Fruit fly (Drosophila melanogaster) whole organism, embryonic: ENCODE data around the gene CG31960.

Experiments
- Asciz ChIP-seq: fragments of 200-800 bp; sonication (Bioruptor generic); optimal IDR thresholded peaks from 2 replicates; lab custom pipeline; 2017; ENCODE audit warnings: missing biosample characterization, mild to moderate bottlenecking, missing genetic modification characterization, missing genetic modification reagents
- BEAF-32 ChIP-seq: fragments of 200-800 bp; sonication (Bioruptor generic); optimal IDR thresholded peaks from 3 replicates; lab custom pipeline; 2017; ENCODE audit warnings: missing biosample characterization, missing genetic modification characterization, mild to moderate bottlenecking, moderate library complexity, missing genetic modification reagents
- Bteb2 ChIP-seq: fragments of 200-800 bp; sonication (Bioruptor generic); optimal IDR thresholded peaks from 2 replicates; lab custom pipeline; 2016; ENCODE audit warnings: missing biosample characterization, missing genetic modification characterization
- CG10321 ChIP-seq: fragments of 200-800 bp; sonication (Bioruptor generic); IDR thresholded peaks from 2 replicates; pipeline ENCODE4 v1.3.6; 2022; ENCODE audit warnings: missing biosample characterization, missing genetic modification characterization
- CG10543 ChIP-seq: fragments of 200-800 bp; sonication (Bioruptor generic); optimal IDR thresholded peaks from 3 replicates; lab custom pipeline; 2017; ENCODE audit warnings: missing biosample characterization, mild to moderate bottlenecking, missing genetic modification characterization, moderate library complexity
- CG12299 ChIP-seq: fragments of 200-800 bp; sonication (Bioruptor generic); optimal IDR thresholded peaks from 2 replicates; lab custom pipeline; 2018; ENCODE audit warnings: missing biosample characterization, mild to moderate bottlenecking, missing genetic modification characterization
- CG15011 ChIP-seq: fragments of 200-800 bp; sonication (Bioruptor generic); optimal IDR thresholded peaks from 3 replicates; lab custom pipeline; 2018; ENCODE audit warnings: missing biosample characterization, mild to moderate bottlenecking, missing genetic modification characterization
- CG17612 ChIP-seq: fragments of 200-800 bp; sonication (Bioruptor generic); IDR thresholded peaks from 2 replicates; pipeline ENCODE4 v1.3.6; 2022; ENCODE audit warnings: missing biosample characterization, missing genetic modification characterization
- CG18476 ChIP-seq: fragments of 200-800 bp; sonication (Bioruptor generic); optimal IDR thresholded peaks from 2 replicates; lab custom pipeline; 2016; ENCODE audit warnings: missing biosample characterization, mild to moderate bottlenecking, missing genetic modification characterization
- CG31388 ChIP-seq: fragments of 200-800 bp; sonication (Bioruptor generic); optimal IDR thresholded peaks from 2 replicates; lab custom pipeline; 2016; ENCODE audit warnings: missing biosample characterization, missing genetic modification characterization
- CG31441 ChIP-seq: fragments of 200-800 bp; sonication (Bioruptor generic); IDR thresholded peaks from 2 replicates; pipeline ENCODE4 v1.3.6; 2022; ENCODE audit warnings: missing biosample characterization, missing genetic modification characterization
- CG3281 ChIP-seq: fragments of 200-800 bp; sonication (Bioruptor generic); optimal IDR thresholded peaks from 3 replicates; lab custom pipeline; 2017; ENCODE audit warnings: missing biosample characterization, mild to moderate bottlenecking, missing genetic modification characterization
- CG3995 ChIP-seq: fragments of 200-800 bp; sonication (Bioruptor generic); optimal IDR thresholded peaks from 3 replicates; lab custom pipeline; 2016; ENCODE audit warnings: missing biosample characterization, missing genetic modification characterization
- CG6272 ChIP-seq: fragments of 200-800 bp; sonication (Bioruptor generic); IDR thresholded peaks from 2 replicates; pipeline ENCODE4 v1.3.6; 2022; ENCODE audit warnings: missing biosample characterization, missing genetic modification characterization
- CG6683 ChIP-seq: fragments of 200-800 bp; sonication (Bioruptor generic); optimal IDR thresholded peaks from 2 replicates; lab custom pipeline; 2017; ENCODE audit warnings: missing biosample characterization, mild to moderate bottlenecking, missing genetic modification characterization, missing genetic modification reagents
- CG6689 ChIP-seq: fragments of 200-800 bp; sonication (Bioruptor generic); IDR thresholded peaks from 2 replicates; pipeline ENCODE4 v1.3.6; 2022; ENCODE audit warnings: missing biosample characterization, missing genetic modification characterization
- CG7372 ChIP-seq: fragments of 200-800 bp; sonication (Bioruptor generic); IDR thresholded peaks from 2 replicates; pipeline ENCODE4 v1.3.6; 2022; ENCODE audit warnings: missing biosample characterization, missing genetic modification characterization
- CG7963 ChIP-seq: fragments of 200-800 bp; sonication (Bioruptor generic); IDR thresholded peaks from 3 replicates; pipeline ENCODE4 v1.3.6; 2022; ENCODE audit warnings: missing biosample characterization, missing genetic modification characterization; ENCODE audit not compliant: partially characterized antibody
- CG8924 ChIP-seq: fragments of 200-800 bp; optimal IDR thresholded peaks from 3 replicates; lab custom pipeline; 2019; ENCODE audit warnings: missing biosample characterization, mild to moderate bottlenecking, missing genetic modification characterization, moderate library complexity
- Chrac-16 ChIP-seq: fragments of 200-800 bp; sonication (Bioruptor generic); optimal IDR thresholded peaks from 3 replicates; lab custom pipeline; 2016; ENCODE audit warnings: missing biosample characterization, missing genetic modification characterization
- D19A ChIP-seq: fragments of 200-800 bp; optimal IDR thresholded peaks from 3 replicates; lab custom pipeline; 2019; ENCODE audit warnings: missing biosample characterization, mild to moderate bottlenecking, missing genetic modification characterization, moderate library complexity
- Dek ChIP-seq: fragments of 200-800 bp; sonication (Bioruptor generic); optimal IDR thresholded peaks from 3 replicates; lab custom pipeline; 2019; ENCODE audit warnings: missing biosample characterization, mild to moderate bottlenecking, missing genetic modification characterization, moderate library complexity
- GATAe ChIP-seq: fragments of 200-800 bp; sonication (Bioruptor generic); conservative IDR thresholded peaks from 2 replicates; pipeline ENCODE4 v1.3.6; 2022; ENCODE audit warnings: missing biosample characterization, missing genetic modification characterization
- Hey ChIP-seq: fragments of 200-800 bp; sonication (Bioruptor generic); optimal IDR thresholded peaks from 3 replicates; lab custom pipeline; 2018; ENCODE audit warnings: missing biosample characterization, mild to moderate bottlenecking, missing genetic modification characterization
- Hr78 ChIP-seq, 2 experiments: fragments of 200-800 bp in 1 of 2; fragments of >200 bp in 1 of 2; sonication (Bioruptor generic) in 1 of 2; optimal IDR thresholded peaks; 2 replicates each; lab custom pipeline; 2017 to 2019; ENCODE audit warnings: missing biosample characterization in 2 of 2, missing genetic modification characterization in 2 of 2, mild to moderate bottlenecking in 1 of 2, moderate library complexity in 1 of 2
- Meics ChIP-seq: fragments of 200-800 bp; sonication (Bioruptor generic); optimal IDR thresholded peaks from 2 replicates; lab custom pipeline; 2017; ENCODE audit warnings: missing biosample characterization, mild to moderate bottlenecking, missing genetic modification characterization
- Mrtf ChIP-seq: fragments of 200-800 bp; sonication (Bioruptor generic); IDR thresholded peaks from 3 replicates; pipeline ENCODE4 v1.3.6; 2022; ENCODE audit warnings: missing biosample characterization, missing genetic modification characterization
- Myb ChIP-seq: fragments of 200-800 bp; sonication (Bioruptor generic); optimal IDR thresholded peaks from 2 replicates; lab custom pipeline; 2016; ENCODE audit warnings: missing biosample characterization, missing genetic modification characterization
- Poxn ChIP-seq: fragments of 200-800 bp; sonication (Bioruptor generic); IDR thresholded peaks from 2 replicates; pipeline ENCODE4 v1.3.6; 2022; ENCODE audit warnings: missing biosample characterization, missing genetic modification characterization
- Rfx ChIP-seq: fragments of 200-800 bp; sonication (Bioruptor generic); IDR thresholded peaks from 2 replicates; pipeline ENCODE4 v1.3.6; 2022; ENCODE audit warnings: missing biosample characterization, missing genetic modification characterization
- Sry-δ ChIP-seq: fragments of 200-800 bp; sonication (Bioruptor generic); optimal IDR thresholded peaks from 2 replicates; lab custom pipeline; 2016; ENCODE audit warnings: missing biosample characterization, missing genetic modification characterization
- bbx ChIP-seq: fragments of 200-800 bp; sonication (Bioruptor generic); IDR thresholded peaks from 2 replicates; pipeline ENCODE4 v1.3.6; 2022; ENCODE audit warnings: missing biosample characterization, missing genetic modification characterization; ENCODE audit not compliant: partially characterized antibody
- bsh ChIP-seq, 2 experiments: fragments of 200-800 bp; sonication (Bioruptor generic); optimal IDR thresholded peaks; 2 replicates each; lab custom pipeline; 2017 to 2018; ENCODE audit warnings: mild to moderate bottlenecking in 2 of 2, missing biosample characterization in 2 of 2, missing genetic modification characterization in 2 of 2, moderate library complexity in 1 of 2
- emc ChIP-seq: fragments of 200-800 bp; sonication (Bioruptor generic); optimal IDR thresholded peaks from 2 replicates; lab custom pipeline; 2016; ENCODE audit warnings: missing biosample characterization, missing genetic modification characterization
- ems ChIP-seq: fragments of 200-800 bp; sonication (Bioruptor generic); optimal IDR thresholded peaks from 3 replicates; lab custom pipeline; 2016; ENCODE audit warnings: missing biosample characterization, missing genetic modification characterization
- fu2 ChIP-seq: fragments of 200-800 bp; sonication (Bioruptor generic); optimal IDR thresholded peaks from 2 replicates; lab custom pipeline; 2016; ENCODE audit warnings: missing biosample characterization, missing genetic modification characterization
- inv ChIP-seq: fragments of 200-800 bp; sonication (Bioruptor generic); IDR thresholded peaks from 2 replicates; pipeline ENCODE4 v1.3.6; 2022; ENCODE audit warnings: missing biosample characterization, missing genetic modification characterization; ENCODE audit not compliant: partially characterized antibody
- lilli ChIP-seq: fragments of 200-800 bp; sonication (Bioruptor generic); optimal IDR thresholded peaks from 3 replicates; lab custom pipeline; 2016; ENCODE audit warnings: missing biosample characterization, missing genetic modification characterization
- luna ChIP-seq: fragments of 200-800 bp; sonication (Bioruptor generic); optimal IDR thresholded peaks from 2 replicates; lab custom pipeline; 2016; ENCODE audit warnings: missing biosample characterization, missing genetic modification characterization
- maf-S ChIP-seq: fragments of 200-800 bp; sonication (Bioruptor generic); optimal IDR thresholded peaks from 2 replicates; lab custom pipeline; 2016; ENCODE audit warnings: missing biosample characterization, missing genetic modification characterization
- mld ChIP-seq: fragments of 200-800 bp; sonication (Bioruptor generic); IDR thresholded peaks from 3 replicates; pipeline ENCODE4 v1.3.6; 2022; ENCODE audit warnings: missing biosample characterization, missing genetic modification characterization; ENCODE audit not compliant: partially characterized antibody
- org-1 ChIP-seq: fragments of 200-800 bp; sonication (Bioruptor generic); optimal IDR thresholded peaks from 2 replicates; lab custom pipeline; 2017; ENCODE audit warnings: missing biosample characterization, missing genetic modification characterization
- pan ChIP-seq, 4 experiments: fragments of >200 bp in 3 of 4; fragments of 200-800 bp in 1 of 4; sonication (Bioruptor generic) in 1 of 4; optimal IDR thresholded peaks in 3 of 4; IDR thresholded peaks in 1 of 4; 2 replicates each; pipeline versions ENCODE4 v1.3.6 to Lab custom; 2017 to 2022; ENCODE audit warnings: missing biosample characterization in 2 of 4, missing genetic modification characterization in 2 of 4, mixed read lengths in 1 of 4
- pfk ChIP-seq: fragments of 200-800 bp; sonication (Bioruptor generic); optimal IDR thresholded peaks from 2 replicates; lab custom pipeline; 2018; ENCODE audit warnings: missing biosample characterization, mild to moderate bottlenecking, missing genetic modification characterization, moderate library complexity
- row ChIP-seq: fragments of 200-800 bp; sonication (Bioruptor generic); IDR thresholded peaks from 3 replicates; pipeline ENCODE4 v1.3.6; 2022; ENCODE audit warnings: missing biosample characterization, missing genetic modification characterization
- salm ChIP-seq: fragments of 200-800 bp; sonication (Bioruptor generic); optimal IDR thresholded peaks from 2 replicates; lab custom pipeline; 2018; ENCODE audit warnings: missing biosample characterization, mild to moderate bottlenecking, missing genetic modification characterization
- schlank ChIP-seq: fragments of 200-800 bp; sonication (Bioruptor generic); optimal IDR thresholded peaks from 2 replicates; lab custom pipeline; 2018; ENCODE audit warnings: missing biosample characterization, mild to moderate bottlenecking, missing genetic modification characterization
- sob ChIP-seq: fragments of 200-800 bp; sonication (Bioruptor generic); IDR thresholded peaks from 2 replicates; pipeline ENCODE4 v1.3.6; 2022; ENCODE audit warnings: missing biosample characterization, missing genetic modification characterization
- stc ChIP-seq: fragments of 200-800 bp; sonication (Bioruptor generic); IDR thresholded peaks from 2 replicates; pipeline ENCODE4 v1.3.6; 2022; ENCODE audit warnings: missing biosample characterization, missing genetic modification characterization
- yki ChIP-seq: fragments of >200 bp; optimal IDR thresholded peaks from 3 replicates; lab custom pipeline; 2018

CG31960 gene

dm6 chr2L:3786246-3786645 is 1.5 kb downstream of the CG31960 start (continued):
- TF ChIP-seq Asciz (GFP tag; lab: Kevin White, UChicago): no peak
- TF ChIP-seq Rfx: peak; percentile 94
- TF ChIP-seq sob (GFP tag; lab: Robert Waterston, UW): peak; percentile 85
- peak; percentile 13 for TF ChIP-seq CG10543
- TF ChIP-seq inv: no peak
- TF ChIP-seq Chrac-16 (GFP tag; lab: Kevin White, UChicago): peak; percentile 92
- TF ChIP-seq CG3995 (GFP tag; lab: Kevin White, UChicago): no peak
- TF ChIP-seq org-1: peak; percentile 55
- peak in 1 of 2 experiments; percentile 78 for TF ChIP-seq bsh (GFP tag; optimal IDR thresholded peaks at IDR 0.05; lab: Kevin White, UChicago)
- peak; percentile 29 for TF ChIP-seq CG8924 (tag; lab: Kevin White, UChicago)
- TF ChIP-seq CG6689: peak; percentile 76
- peak; percentile 60 for TF ChIP-seq Meics (GFP tag; lab: Kevin White, UChicago)
- TF ChIP-seq Hey (tag; lab: Kevin White, UChicago): no peak
- peak; percentile 39 for TF ChIP-seq D19A (tag; lab: Kevin White, UChicago)
- TF ChIP-seq Sry-δ (GFP tag; lab: Kevin White, UChicago): peak; percentile 28
- TF ChIP-seq CG15011 (GFP tag; lab: Kevin White, UChicago): no peak
- no peak for TF ChIP-seq Hr78 (GFP tag; optimal IDR thresholded peaks at IDR 0.05; lab: Kevin White, UChicago)
- TF ChIP-seq emc (GFP tag; lab: Kevin White, UChicago): peak; percentile 16
- TF ChIP-seq maf-S (GFP tag; lab: Kevin White, UChicago): peak; percentile 70
- peak; percentile 15 for TF ChIP-seq CG31388 (GFP tag; lab: Kevin White, UChicago)
- TF ChIP-seq salm: no peak
- TF ChIP-seq luna (GFP tag; lab: Kevin White, UChicago): no peak
- peak; percentile 52 for TF ChIP-seq row (GFP tag; lab: Robert Waterston, UW)
- no peak for TF ChIP-seq GATAe (GFP tag; lab: Robert Waterston, UW)
- TF ChIP-seq Bteb2 (GFP tag; lab: Kevin White, UChicago): no peak
- TF ChIP-seq BEAF-32 (GFP tag; lab: Kevin White, UChicago): peak; percentile 9
- no peak for TF ChIP-seq CG7963 (GFP tag; lab: Robert Waterston, UW)
- no peak for TF ChIP-seq CG3281 (GFP tag; lab: Kevin White, UChicago)
- TF ChIP-seq yki (lab: Kevin White, UChicago): no peak
- TF ChIP-seq mld: no peak
- TF ChIP-seq CG17612: peak; percentile 60; the same call in 1 of the 2 replicates
- no peak for TF ChIP-seq ems (GFP tag; lab: Kevin White, UChicago)
- TF ChIP-seq CG6683 (GFP tag; lab: Kevin White, UChicago): no peak
- TF ChIP-seq Mrtf (GFP tag; lab: Robert Waterston, UW): peak; percentile 89
- 0 out of 2 replicates have a peak, but pooled peaks have one; percentile 17 for TF ChIP-seq CG10321 (GFP tag; lab: Robert Waterston, UW)
- peak; percentile 18; the same call in 1 of the 2 replicates for TF ChIP-seq CG31441 (GFP tag; lab: Robert Waterston, UW)
- no peak for TF ChIP-seq pan (optimal IDR thresholded peaks at IDR 0.05; lab: Kevin White, UChicago)
- TF ChIP-seq pan (GFP tag; optimal IDR thresholded peaks at IDR 0.05 in 1 of 2, IDR thresholded peaks at IDR 0.05 in 1 of 2): peak in 1 of 2 experiments; percentile 83
- TF ChIP-seq pfk: no peak
- TF ChIP-seq Myb (GFP tag; lab: Kevin White, UChicago): peak; percentile 57
- no peak for TF ChIP-seq bbx (GFP tag; lab: Robert Waterston, UW)
- peak; percentile 52 for TF ChIP-seq CG6272 (GFP tag; lab: Robert Waterston, UW)
- peak; percentile 19 for TF ChIP-seq CG12299 (tag; lab: Kevin White, UChicago)
- peak; percentile 49; the same call in 1 of the 2 replicates for TF ChIP-seq CG7372
- peak; percentile 49 for TF ChIP-seq fu2 (GFP tag; lab: Kevin White, UChicago)
- no peak for TF ChIP-seq CG18476
- TF ChIP-seq schlank (tag; lab: Kevin White, UChicago): no peak
- TF ChIP-seq Poxn (GFP tag; lab: Robert Waterston, UW): no peak
- TF ChIP-seq Dek (tag; lab: Kevin White, UChicago): peak; percentile 77
- peak; percentile 80 for TF ChIP-seq lilli
- peak; percentile 41 for TF ChIP-seq stc (GFP tag; lab: Robert Waterston, UW)
